Worm (Caenorhabditis elegans) whole organism, L3 larva: ENCODE results near the gene sel-8.

Experiments used
- R02D3.7 ChIP-seq: fragments of 150-350 bp; optimal IDR thresholded peaks from 2 replicates; lab custom pipeline; 2014; ENCODE audit warnings: missing biosample characterization, missing genetic modification characterization
- ZK546.5 ChIP-seq: sonication (generic microtip); optimal IDR thresholded peaks from 2 replicates; lab custom pipeline; 2017; ENCODE audit warnings: missing biosample characterization, missing genetic modification characterization
- ama-1 ChIP-seq: fragments of 150-350 bp; optimal IDR thresholded peaks from 2 replicates; lab custom pipeline; 2018
- ceh-16 ChIP-seq: sonication (generic microtip); optimal IDR thresholded peaks from 2 replicates; lab custom pipeline; 2017; ENCODE audit warnings: missing biosample characterization, missing genetic modification characterization
- ceh-28 ChIP-seq: fragments of 150-350 bp; optimal IDR thresholded peaks from 2 replicates; lab custom pipeline; 2014; ENCODE audit warnings: missing biosample characterization, missing genetic modification reagents, missing genetic modification characterization
- ceh-82 ChIP-seq: fragments of 150-350 bp; optimal IDR thresholded peaks from 2 replicates; lab custom pipeline; 2014; ENCODE audit warnings: missing biosample characterization, missing genetic modification characterization
- ceh-9 ChIP-seq: sonication (generic microtip); optimal IDR thresholded peaks from 2 replicates; lab custom pipeline; 2018; ENCODE audit warnings: missing biosample characterization, missing genetic modification characterization
- daf-12 ChIP-seq: fragments of 150-350 bp; optimal IDR thresholded peaks from 2 replicates; lab custom pipeline; 2014; ENCODE audit warnings: missing biosample characterization, missing genetic modification reagents, missing genetic modification characterization
- egl-27 ChIP-seq: sonication (generic microtip); optimal IDR thresholded peaks from 4 replicates; lab custom pipeline; 2017; ENCODE audit warnings: missing biosample characterization, missing genetic modification reagents, missing genetic modification characterization
- egl-5 ChIP-seq: fragments of 150-350 bp; optimal IDR thresholded peaks from 2 replicates; lab custom pipeline; 2017; ENCODE audit warnings: missing biosample characterization, missing genetic modification reagents, missing genetic modification characterization, inconsistent platforms
- elt-2 ChIP-seq: sonication (generic microtip); optimal IDR thresholded peaks from 2 replicates; lab custom pipeline; 2016; ENCODE audit warnings: missing genetic modification reagents, mild to moderate bottlenecking, missing genetic modification characterization, missing compliant biosample characterization
- elt-3 ChIP-seq, 3 experiments: fragments of 150-350 bp in 1 of 3; sonication (generic microtip) in 2 of 3; optimal IDR thresholded peaks; 2 replicates in 2 of 3; 4 replicates in 1 of 3; lab custom pipeline; 2014 to 2017; ENCODE audit warnings: missing biosample characterization in 3 of 3, missing genetic modification characterization in 3 of 3
- eor-1 ChIP-seq, 2 experiments: fragments of 150-350 bp; optimal IDR thresholded peaks; 2 replicates each; lab custom pipeline; 2014 to 2018; ENCODE audit warnings: missing biosample characterization in 2 of 2, missing genetic modification characterization in 2 of 2
- fkh-10 ChIP-seq: sonication (generic microtip); optimal IDR thresholded peaks from 2 replicates; lab custom pipeline; 2017; ENCODE audit warnings: missing biosample characterization, missing genetic modification reagents, missing genetic modification characterization
- fkh-2 ChIP-seq: fragments of 150-350 bp; optimal IDR thresholded peaks from 2 replicates; lab custom pipeline; 2014; ENCODE audit warnings: missing biosample characterization, missing genetic modification reagents, missing genetic modification characterization
- fos-1 ChIP-seq: fragments of 150-350 bp; optimal IDR thresholded peaks from 2 replicates; lab custom pipeline; 2014; ENCODE audit warnings: missing biosample characterization, missing genetic modification characterization
- hmg-11 ChIP-seq: sonication (generic microtip); optimal IDR thresholded peaks from 2 replicates; lab custom pipeline; 2016; ENCODE audit warnings: missing genetic modification characterization, missing compliant biosample characterization
- jun-1 ChIP-seq: fragments of 150-350 bp; optimal IDR thresholded peaks from 2 replicates; lab custom pipeline; 2014; ENCODE audit warnings: missing biosample characterization, missing genetic modification reagents, missing genetic modification characterization
- lin-15B ChIP-seq: fragments of 150-350 bp; optimal IDR thresholded peaks from 2 replicates; lab custom pipeline; 2014; ENCODE audit warnings: missing biosample characterization, missing genetic modification characterization
- lin-39 ChIP-seq: fragments of 150-350 bp; optimal IDR thresholded peaks from 2 replicates; lab custom pipeline; 2018; ENCODE audit warnings: missing biosample characterization, missing genetic modification reagents, missing genetic modification characterization
- mdl-1 ChIP-seq: fragments of 150-350 bp; optimal IDR thresholded peaks from 2 replicates; lab custom pipeline; 2014; ENCODE audit warnings: missing biosample characterization, missing genetic modification characterization
- mml-1 ChIP-seq: fragments of 150-350 bp; sonication (generic microtip); optimal IDR thresholded peaks from 3 replicates; lab custom pipeline; 2014; ENCODE audit warnings: missing biosample characterization, missing genetic modification characterization
- nfya-1 ChIP-seq: sonication (generic microtip); optimal IDR thresholded peaks from 2 replicates; lab custom pipeline; 2017; ENCODE audit warnings: missing genetic modification characterization, mild to moderate bottlenecking, missing compliant biosample characterization, antibody characterized with exemption, moderate library complexity; ENCODE audit not compliant: insufficient read depth
- nhr-11 ChIP-seq: fragments of 150-350 bp; optimal IDR thresholded peaks from 2 replicates; lab custom pipeline; 2014; ENCODE audit warnings: missing biosample characterization, missing genetic modification characterization
- nhr-12 ChIP-seq: fragments of 150-350 bp; optimal IDR thresholded peaks from 2 replicates; lab custom pipeline; 2014; ENCODE audit warnings: missing biosample characterization, missing genetic modification characterization
- nhr-23 ChIP-seq: fragments of 150-350 bp; optimal IDR thresholded peaks from 2 replicates; lab custom pipeline; 2014; ENCODE audit warnings: missing biosample characterization, missing genetic modification reagents, missing genetic modification characterization
- nhr-237 ChIP-seq: fragments of 150-350 bp; optimal IDR thresholded peaks from 2 replicates; lab custom pipeline; 2014; ENCODE audit warnings: missing biosample characterization, missing genetic modification characterization
- nhr-25 ChIP-seq: sonication (generic microtip); optimal IDR thresholded peaks from 2 replicates; lab custom pipeline; 2017; ENCODE audit warnings: missing biosample characterization, missing genetic modification characterization
- nhr-43 ChIP-seq: sonication (generic microtip); optimal IDR thresholded peaks from 2 replicates; lab custom pipeline; 2016; ENCODE audit warnings: mild to moderate bottlenecking, missing genetic modification characterization, missing compliant biosample characterization; ENCODE audit not compliant: poor library complexity, severe bottlenecking
- nhr-67 ChIP-seq: fragments of 150-350 bp; optimal IDR thresholded peaks from 2 replicates; lab custom pipeline; 2014; ENCODE audit warnings: missing biosample characterization, missing genetic modification characterization
- nhr-76 ChIP-seq: fragments of 150-350 bp; sonication (generic microtip); optimal IDR thresholded peaks from 5 replicates; lab custom pipeline; 2014; ENCODE audit warnings: missing biosample characterization, missing genetic modification characterization
- nhr-77 ChIP-seq: fragments of 150-350 bp; optimal IDR thresholded peaks from 2 replicates; lab custom pipeline; 2014; ENCODE audit warnings: missing biosample characterization, missing genetic modification characterization
- pha-4 ChIP-seq: fragments of 150-350 bp; optimal IDR thresholded peaks from 2 replicates; lab custom pipeline; 2014; ENCODE audit warnings: missing biosample characterization, missing genetic modification reagents, missing genetic modification characterization
- pqm-1 ChIP-seq: fragments of 150-350 bp; optimal IDR thresholded peaks from 2 replicates; lab custom pipeline; 2017; ENCODE audit warnings: missing biosample characterization, missing genetic modification characterization, inconsistent platforms
- sea-2 ChIP-seq: fragments of 150-350 bp; sonication (generic microtip); optimal IDR thresholded peaks from 4 replicates; lab custom pipeline; 2014; ENCODE audit warnings: missing biosample characterization, missing genetic modification reagents, missing genetic modification characterization
- skn-1 ChIP-seq: fragments of 150-350 bp; optimal IDR thresholded peaks from 2 replicates; lab custom pipeline; 2014; ENCODE audit warnings: missing biosample characterization, missing genetic modification characterization
- snpc-4 ChIP-seq: fragments of 150-350 bp; optimal IDR thresholded peaks from 2 replicates; lab custom pipeline; 2014; ENCODE audit warnings: missing biosample characterization, missing genetic modification characterization
- tbx-2 ChIP-seq: sonication (generic microtip); optimal IDR thresholded peaks from 2 replicates; lab custom pipeline; 2016; ENCODE audit warnings: mild to moderate bottlenecking, missing genetic modification characterization, missing compliant biosample characterization
- unc-39 ChIP-seq: sonication (generic microtip); optimal IDR thresholded peaks from 4 replicates; lab custom pipeline; 2017; ENCODE audit warnings: missing biosample characterization, missing genetic modification characterization
- zag-1 ChIP-seq: fragments of 150-350 bp; optimal IDR thresholded peaks from 2 replicates; lab custom pipeline; 2014; ENCODE audit warnings: missing biosample characterization, missing genetic modification characterization
- ztf-11 ChIP-seq: fragments of 150-350 bp; optimal IDR thresholded peaks from 2 replicates; lab custom pipeline; 2014; ENCODE audit warnings: missing biosample characterization, missing genetic modification characterization
- ztf-4 ChIP-seq: fragments of 150-350 bp; optimal IDR thresholded peaks from 2 replicates; lab custom pipeline; 2014; ENCODE audit warnings: missing biosample characterization, missing genetic modification characterization

The sel-8 gene

DNA sequence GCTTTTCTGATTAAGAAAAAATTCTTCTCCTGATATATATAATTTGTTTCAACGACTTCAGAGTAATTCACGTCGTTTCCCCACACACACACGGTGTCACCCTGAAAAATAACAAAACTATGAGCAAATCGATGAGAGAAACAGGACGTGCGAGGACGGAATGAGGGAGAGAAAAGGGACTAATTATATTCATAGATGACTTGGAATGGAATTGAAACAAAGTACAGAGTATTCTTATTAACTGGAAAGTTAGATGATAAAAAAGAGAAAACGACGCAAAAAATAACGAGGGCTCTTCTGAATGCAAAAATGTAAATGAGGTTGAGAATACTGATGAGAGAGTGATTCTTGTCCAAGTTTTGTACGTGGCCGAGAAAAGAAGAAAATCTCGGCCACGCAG, 43.4 kb upstream of the sel-8 start, which contains the start of gene C46F11.6:
Gene C46F11.6, minus strand, starts transcription at position 101 of the 400 bp plus-strand sequence.
- TF ChIP-seq mml-1 (tag; lab: Kevin White, UChicago) (no peak), skn-1 (tag; lab: Kevin White, UChicago) (no peak), nhr-237 (no peak), fos-1 (tag; lab: Kevin White, UChicago) (no peak), jun-1 (no peak), elt-3 (tag; optimal IDR thresholded peaks at IDR 0.05; lab: Kevin White, UChicago) (no peak), nfya-1 (no peak), ztf-11 (tag; lab: Kevin White, UChicago) (no peak), tbx-2 (tag; lab: Kevin White, UChicago) (no peak), eor-1 (tag; optimal IDR thresholded peaks at IDR 0.05; lab: Kevin White, UChicago) (no peak), ceh-16 (tag; lab: Kevin White, UChicago) (no peak), unc-39 (tag; lab: Kevin White, UChicago) (no peak), ceh-9 (no peak), nhr-76 (tag; lab: Kevin White, UChicago) (no peak), nhr-25 (tag; lab: Kevin White, UChicago) (no peak), sea-2 (GFP tag; lab: Kevin White, UChicago) (no peak), ceh-28 (no peak), snpc-4 (tag; lab: Kevin White, UChicago) (no peak)

ce11 chrIII:3664224-3664623, 37.3 kb upstream of the sel-8 start, which contains the start of gene C46F11.4:
C46F11.4 (minus strand) TSS chrIII:3664304.
- peak; percentile 43 for TF ChIP-seq nfya-1
- no peak for TF ChIP-seq nhr-67 (tag; lab: Kevin White, UChicago)
- TF ChIP-seq zag-1 (tag; lab: Kevin White, UChicago): no peak
- TF ChIP-seq ceh-9: no peak
- no peak for TF ChIP-seq egl-27 (tag; lab: Kevin White, UChicago)
- no peak for TF ChIP-seq ztf-4 (tag; lab: Kevin White, UChicago)
- TF ChIP-seq eor-1 (tag; optimal IDR thresholded peaks at IDR 0.05; lab: Kevin White, UChicago): no peak
- no peak for TF ChIP-seq tbx-2 (tag; lab: Kevin White, UChicago)
- no peak for TF ChIP-seq fkh-2
- TF ChIP-seq hmg-11 (tag; lab: Kevin White, UChicago): peak; percentile 88
- no peak for TF ChIP-seq ZK546.5 (tag; lab: Kevin White, UChicago)
- no peak for TF ChIP-seq nhr-237
- no peak for TF ChIP-seq mml-1 (tag; lab: Kevin White, UChicago)
- TF ChIP-seq pqm-1 (tag; lab: Kevin White, UChicago): no peak
- TF ChIP-seq nhr-12 (tag; lab: Kevin White, UChicago): no peak
- TF ChIP-seq ama-1 (lab: Kevin White, UChicago): no peak
- TF ChIP-seq ceh-82: no peak
- no peak for TF ChIP-seq egl-5 (tag; lab: Kevin White, UChicago)
- TF ChIP-seq lin-15B (tag; lab: Kevin White, UChicago): no peak
- no peak for TF ChIP-seq nhr-23 (tag; lab: Kevin White, UChicago)
- no peak for TF ChIP-seq snpc-4 (tag; lab: Kevin White, UChicago)
- no peak for TF ChIP-seq nhr-77
- no peak for TF ChIP-seq daf-12 (tag; lab: Kevin White, UChicago)
- peak; percentile 45 for TF ChIP-seq lin-39 (tag; lab: Kevin White, UChicago)
- no peak for TF ChIP-seq mdl-1 (tag; lab: Kevin White, UChicago)
- no peak for TF ChIP-seq nhr-11 (tag; lab: Kevin White, UChicago)
- no peak for TF ChIP-seq nhr-76 (tag; lab: Kevin White, UChicago)
- TF ChIP-seq elt-2 (tag; lab: Kevin White, UChicago): peak; percentile 15
- TF ChIP-seq pha-4 (tag; lab: Kevin White, UChicago): peak; percentile 63
- no peak for TF ChIP-seq fos-1 (tag; lab: Kevin White, UChicago)
- no peak for TF ChIP-seq R02D3.7 (tag; lab: Kevin White, UChicago)
- no peak for TF ChIP-seq nhr-43 (tag; lab: Kevin White, UChicago)
- TF ChIP-seq jun-1: no peak
- no peak for TF ChIP-seq ceh-28
- TF ChIP-seq fkh-10 (GFP tag; lab: Kevin White, UChicago): no peak
